Fruit fly (Drosophila melanogaster): Measurements from ENCODE around the gene CG31457.

The CG31457 gene

dm6 chr3R:23176445-23177087 is 48.8 kb upstream of the CG31457 start (continued):
- peak in 1 of 2 experiments; percentile 48 for TF ChIP-seq Pdp1 (GFP tag; optimal IDR thresholded peaks at IDR 0.05)
- peak; percentile 41 for TF ChIP-seq CG31365 (tag; optimal IDR thresholded peaks at IDR 0.05)
- TF ChIP-seq CG1603 (tag; optimal IDR thresholded peaks at IDR 0.05), result peak; percentile 14
- no peak for TF ChIP-seq sim (GFP tag; IDR thresholded peaks at IDR 0.05)
- peak; percentile 19 for TF ChIP-seq dm (GFP tag; optimal IDR thresholded peaks at IDR 0.05)
- TF ChIP-seq B-H2 (GFP tag; optimal IDR thresholded peaks at IDR 0.05), result peak; percentile 49
- peak; percentile 46 for TF ChIP-seq CG2875 (GFP tag; optimal IDR thresholded peaks at IDR 0.05)
- peak; percentile 3 for TF ChIP-seq CG15696 (tag; optimal IDR thresholded peaks at IDR 0.05)
- TF ChIP-seq CTCF (GFP tag; optimal IDR thresholded peaks at IDR 0.05), result peak; percentile 13
- peak; percentile 35 for TF ChIP-seq CG12659 (GFP tag; optimal IDR thresholded peaks at IDR 0.05)
- TF ChIP-seq CG7357 (GFP tag; IDR thresholded peaks at IDR 0.05), result no peak
- peak; percentile 46; the same call in 1 of the 3 replicates for TF ChIP-seq CG6175 (GFP tag; IDR thresholded peaks at IDR 0.05)
- TF ChIP-seq z (GFP tag; IDR thresholded peaks at IDR 0.05), result no peak
- peak; percentile 26 for TF ChIP-seq grn (GFP tag; optimal IDR thresholded peaks at IDR 0.05)
- TF ChIP-seq CG30431 (GFP tag; optimal IDR thresholded peaks at IDR 0.05), result no peak
- peak; percentile 67 for TF ChIP-seq MTF-1 (GFP tag; optimal IDR thresholded peaks at IDR 0.05; ENCODE audit: borderline replicate concordance)
- TF ChIP-seq GATAe (GFP tag; conservative IDR thresholded peaks at IDR 0.05), result no peak; the same call in 1 of the 2 replicates
- TF ChIP-seq CG1792 (GFP tag; optimal IDR thresholded peaks at IDR 0.05), result peak; percentile 36
- no peak for TF ChIP-seq yki (optimal IDR thresholded peaks at IDR 0.05)
- TF ChIP-seq fd102C (GFP tag; optimal IDR thresholded peaks at IDR 0.05), result no peak
- peak; percentile 18 for TF ChIP-seq bcd (GFP tag; optimal IDR thresholded peaks at IDR 0.05)
- TF ChIP-seq HLH3B (GFP tag; IDR thresholded peaks at IDR 0.05), result peak; percentile 44; the same call in 1 of the 2 replicates
- peak; percentile 42 for TF ChIP-seq Dip3 (GFP tag; optimal IDR thresholded peaks at IDR 0.05)
- TF ChIP-seq CG11093 (GFP tag; IDR thresholded peaks at IDR 0.05), result no peak
- TF ChIP-seq Dll (GFP tag; IDR thresholded peaks at IDR 0.05; ENCODE audit: partially characterized antibody), result no peak
- 0 out of 2 replicates have a peak, but pooled peaks have one; percentile 21 for TF ChIP-seq stc (GFP tag; IDR thresholded peaks at IDR 0.05)
- TF ChIP-seq CG15073 (GFP tag; optimal IDR thresholded peaks at IDR 0.05), result no peak
- no peak for TF ChIP-seq aop (GFP tag; IDR thresholded peaks at IDR 0.05)
- peak; percentile 53 for TF ChIP-seq rib (GFP tag; IDR thresholded peaks at IDR 0.05)
- 0 out of 2 replicates have a peak, but pooled peaks have one; percentile 18 for TF ChIP-seq Oaz (GFP tag; IDR thresholded peaks at IDR 0.05)
- TF ChIP-seq Max (GFP tag; optimal IDR thresholded peaks at IDR 0.05), result peak; percentile 7
- TF ChIP-seq CG13123 (GFP tag; optimal IDR thresholded peaks at IDR 0.05), result no peak
- TF ChIP-seq org-1 (GFP tag; optimal IDR thresholded peaks at IDR 0.05), result peak; percentile 30
- no peak for TF ChIP-seq CG7963 (GFP tag; IDR thresholded peaks at IDR 0.05; ENCODE audit: partially characterized antibody)
- TF ChIP-seq CG8281 (tag; optimal IDR thresholded peaks at IDR 0.05), result peak; percentile 31
- peak; percentile 64 for TF ChIP-seq CG10543 (GFP tag; optimal IDR thresholded peaks at IDR 0.05)
- TF ChIP-seq Fer3 (tag; optimal IDR thresholded peaks at IDR 0.05), result peak; percentile 44
- TF ChIP-seq ci (GFP tag; IDR thresholded peaks at IDR 0.05), result peak; percentile 65; the same call in 1 of the 3 replicates
- TF ChIP-seq ab (GFP tag; optimal IDR thresholded peaks at IDR 0.05), result no peak
- TF ChIP-seq run (tag; optimal IDR thresholded peaks at IDR 0.05), result no peak
- TF ChIP-seq da (GFP tag; optimal IDR thresholded peaks at IDR 0.05), result no peak
- TF ChIP-seq CG18619 (GFP tag; optimal IDR thresholded peaks at IDR 0.05), result peak; percentile 27
- TF ChIP-seq Blimp-1 (GFP tag; optimal IDR thresholded peaks at IDR 0.05), result peak; percentile 27
- no peak for TF ChIP-seq CG11085 (GFP tag; IDR thresholded peaks at IDR 0.05)
- TF ChIP-seq CG10565 (GFP tag; optimal IDR thresholded peaks at IDR 0.05), result no peak
- TF ChIP-seq BtbVII (GFP tag; optimal IDR thresholded peaks at IDR 0.05), result peak; percentile 53
- no peak for TF ChIP-seq CG34376 (GFP tag; optimal IDR thresholded peaks at IDR 0.05)
- TF ChIP-seq Meics (GFP tag; optimal IDR thresholded peaks at IDR 0.05), result peak; percentile 75
- peak; percentile 62; the same call in 1 of the 2 replicates for TF ChIP-seq onecut (GFP tag; IDR thresholded peaks at IDR 0.05)
- TF ChIP-seq CG15011 (GFP tag; optimal IDR thresholded peaks at IDR 0.05), result peak; percentile 23
